Worm (Caenorhabditis elegans): ENCODE measurements around the gene ttx-3.

- TF ChIP-seq ceh-13 (GFP tag; optimal IDR thresholded peaks at IDR 0.05) (no peak), ets-7 (tag; optimal IDR thresholded peaks at IDR 0.05) (no peak), hmbx-1 (tag; optimal IDR thresholded peaks at IDR 0.05) (no peak), flt-1 (GFP tag; IDR thresholded peaks at IDR 0.05) (no peak), scrt-1 (GFP tag; IDR thresholded peaks at IDR 0.05) (no peak), ceh-36 (tag; optimal IDR thresholded peaks at IDR 0.05) (no peak), sea-1 (GFP tag; conservative IDR thresholded peaks at IDR 0.05) (no peak)
These were observed 30.5 kb downstream of the ttx-3 start, which contains the start of gene nspa-9 for ce11 chrX:11738602-11739100.
